Worm (Caenorhabditis elegans) whole organism, late embryonic: ENCODE measurements around the gene C28H8.3.

Source experiments
- ama-1 ChIP-seq: fragments of 150-350 bp; optimal IDR thresholded peaks from 2 replicates; lab custom pipeline; 2014
- dmd-4 ChIP-seq: sonication (generic microtip); optimal IDR thresholded peaks from 2 replicates; lab custom pipeline; 2016; ENCODE audit warnings: borderline replicate concordance, missing genetic modification characterization, missing compliant biosample characterization
- fkh-10 ChIP-seq: fragments of 150-350 bp; optimal IDR thresholded peaks from 2 replicates; lab custom pipeline; 2014; ENCODE audit warnings: missing biosample characterization, missing genetic modification reagents, missing genetic modification characterization
- lin-11 ChIP-seq: fragments of 200-800 bp; sonication (Bioruptor generic); optimal IDR thresholded peaks from 2 replicates; lab custom pipeline; 2018; ENCODE audit warnings: mild to moderate bottlenecking, missing genetic modification characterization, missing compliant biosample characterization
- nhr-11 ChIP-seq: fragments of 150-350 bp; optimal IDR thresholded peaks from 2 replicates; lab custom pipeline; 2014; ENCODE audit warnings: missing biosample characterization, missing genetic modification characterization
- pha-4 ChIP-seq: fragments of 150-350 bp; optimal IDR thresholded peaks from 2 replicates; lab custom pipeline; 2018; ENCODE audit warnings: missing biosample characterization, missing genetic modification reagents, missing genetic modification characterization

- TF ChIP-seq dmd-4 (tag; lab: Kevin White, UChicago) (no peak), ama-1 (lab: Kevin White, UChicago) (no peak), lin-11 (tag; lab: Kevin White, UChicago) (no peak), nhr-11 (tag; lab: Kevin White, UChicago) (no peak), fkh-10 (GFP tag; lab: Kevin White, UChicago) (no peak), pha-4 (tag; lab: Kevin White, UChicago) (no peak)
Observed at ce11 chrIII:5864270-5864669, 44.2 kb upstream of the C28H8.3 start, which contains the start of gene rabn-5.
